Fruit fly (Drosophila melanogaster) whole organism, pupa: ENCODE results near the gene Rpp30.

Experiments
- CG10348 ChIP-seq: fragments of 200-800 bp; sonication (Bioruptor generic); IDR thresholded peaks from 2 replicates; pipeline ENCODE4 v1.3.6; 2022; ENCODE audit warnings: missing biosample characterization, missing genetic modification characterization
- CG12605 ChIP-seq: fragments of 200-800 bp; sonication (Bioruptor generic); IDR thresholded peaks from 2 replicates; pipeline ENCODE4 v1.3.6; 2022; ENCODE audit warnings: missing biosample characterization, missing genetic modification characterization
- CG13204 ChIP-seq: fragments of 200-800 bp; sonication (Bioruptor generic); optimal IDR thresholded peaks from 2 replicates; lab custom pipeline; 2018; ENCODE audit warnings: missing biosample characterization, mild to moderate bottlenecking, missing genetic modification characterization, moderate library complexity
- CG14655 ChIP-seq: fragments of 200-800 bp; sonication (Bioruptor generic); optimal IDR thresholded peaks from 3 replicates; lab custom pipeline; 2017; ENCODE audit warnings: mild to moderate bottlenecking, missing biosample characterization, missing genetic modification reagents, missing genetic modification characterization
- CG15710 ChIP-seq: fragments of 200-800 bp; sonication (Bioruptor generic); optimal IDR thresholded peaks from 2 replicates; lab custom pipeline; 2018; ENCODE audit warnings: missing biosample characterization, mild to moderate bottlenecking, missing genetic modification characterization, moderate library complexity
- CG17806 ChIP-seq: fragments of 200-800 bp; sonication (Bioruptor generic); optimal IDR thresholded peaks from 2 replicates; lab custom pipeline; 2018; ENCODE audit warnings: missing biosample characterization, mild to moderate bottlenecking, missing genetic modification characterization, moderate library complexity
- CG32121 ChIP-seq: fragments of 200-800 bp; sonication (Bioruptor generic); IDR thresholded peaks from 2 replicates; pipeline ENCODE4 v1.3.6; 2022; ENCODE audit warnings: missing biosample characterization, missing genetic modification characterization
- CG34367 ChIP-seq: fragments of 200-800 bp; sonication (Bioruptor generic); optimal IDR thresholded peaks from 2 replicates; lab custom pipeline; 2018; ENCODE audit warnings: missing biosample characterization, mild to moderate bottlenecking, missing genetic modification characterization
- CG4496 ChIP-seq: fragments of 200-800 bp; sonication (Bioruptor generic); IDR thresholded peaks from 3 replicates; pipeline ENCODE4 v1.3.6; 2022; ENCODE audit warnings: missing biosample characterization, missing genetic modification characterization
- CG8159 ChIP-seq: fragments of 200-800 bp; sonication (Bioruptor generic); optimal IDR thresholded peaks from 3 replicates; lab custom pipeline; 2018; ENCODE audit warnings: missing biosample characterization, mild to moderate bottlenecking, missing genetic modification characterization, moderate library complexity
- CG9948 ChIP-seq: fragments of 200-800 bp; sonication (Bioruptor generic); optimal IDR thresholded peaks from 2 replicates; lab custom pipeline; 2018; ENCODE audit warnings: missing biosample characterization, mild to moderate bottlenecking, missing genetic modification characterization, moderate library complexity
- D1 ChIP-seq: fragments of 200-800 bp; sonication (Bioruptor generic); optimal IDR thresholded peaks from 2 replicates; lab custom pipeline; 2018; ENCODE audit warnings: missing biosample characterization, mild to moderate bottlenecking, missing genetic modification characterization, moderate library complexity
- EcR ChIP-seq: fragments of 200-800 bp; sonication (Bioruptor generic); optimal IDR thresholded peaks from 3 replicates; lab custom pipeline; 2019; ENCODE audit warnings: missing biosample characterization, missing genetic modification characterization, mild to moderate bottlenecking, moderate library complexity, missing genetic modification reagents
- Ets98B ChIP-seq: fragments of 200-800 bp; sonication (Bioruptor generic); IDR thresholded peaks from 2 replicates; pipeline ENCODE4 v1.3.6; 2022; ENCODE audit warnings: missing biosample characterization, missing genetic modification characterization
- Pif1A ChIP-seq: fragments of 200-800 bp; sonication (Bioruptor generic); optimal IDR thresholded peaks from 3 replicates; lab custom pipeline; 2016; ENCODE audit warnings: missing biosample characterization, missing genetic modification characterization
- Pif1B ChIP-seq: fragments of 200-800 bp; sonication (Bioruptor generic); optimal IDR thresholded peaks from 3 replicates; lab custom pipeline; 2016; ENCODE audit warnings: missing biosample characterization, missing genetic modification characterization
- fd96Ca ChIP-seq: fragments of 200-800 bp; sonication (Bioruptor generic); IDR thresholded peaks from 3 replicates; pipeline ENCODE4 v1.3.6; 2022; ENCODE audit warnings: missing biosample characterization, missing genetic modification characterization
- rn ChIP-seq: fragments of 200-800 bp; sonication (Bioruptor generic); IDR thresholded peaks from 2 replicates; pipeline ENCODE4 v1.3.6; 2022; ENCODE audit warnings: missing biosample characterization, missing genetic modification characterization

Rpp30 gene

dm6 chr2L:207129-207813 is 44.9 kb downstream of the Rpp30 start, which contains the start of the genes Tbc1d15-17 and CG11617:
Tbc1d15-17 (plus strand) TSS chr2L:207179.
CG11617 (minus strand) TSS chr2L:207297.
- TF ChIP-seq fd96Ca (GFP tag; lab: Robert Waterston, UW) (no peak), CG4496 (GFP tag; lab: Robert Waterston, UW) (0 out of 3 replicates have a peak, but pooled peaks have one; percentile 25)

dm6 chr2L:206556-206955 is 45.6 kb downstream of the Rpp30 start:
- TF ChIP-seq Pif1A: no peak
- no peak for TF ChIP-seq CG8159 (tag; lab: Kevin White, UChicago)
- TF ChIP-seq CG15710 (tag; lab: Kevin White, UChicago): no peak
- TF ChIP-seq CG9948 (tag; lab: Kevin White, UChicago): no peak
- TF ChIP-seq rn: no peak
- TF ChIP-seq CG34367 (tag; lab: Kevin White, UChicago): no peak
- TF ChIP-seq Ets98B (GFP tag; lab: Robert Waterston, UW): no peak
- no peak for TF ChIP-seq CG14655
- no peak for TF ChIP-seq CG12605
- no peak for TF ChIP-seq Pif1B (GFP tag; lab: Kevin White, UChicago)
- TF ChIP-seq CG4496 (GFP tag; lab: Robert Waterston, UW): no peak
- TF ChIP-seq CG13204: no peak
- TF ChIP-seq fd96Ca (GFP tag; lab: Robert Waterston, UW): no peak
- no peak for TF ChIP-seq CG10348 (GFP tag; lab: Robert Waterston, UW)
- TF ChIP-seq, all 21 proteins: peak for 0

- TF ChIP-seq rn (no peak), CG32121 (GFP tag; lab: Robert Waterston, UW) (no peak), CG8159 (tag; lab: Kevin White, UChicago) (no peak), CG13204 (no peak), D1 (tag; lab: Kevin White, UChicago) (no peak), EcR (GFP tag; lab: Kevin White, UChicago) (no peak), Pif1B (GFP tag; lab: Kevin White, UChicago) (no peak), CG14655 (no peak), CG12605 (no peak), CG10348 (GFP tag; lab: Robert Waterston, UW) (no peak), CG9948 (tag; lab: Kevin White, UChicago) (no peak)
- TF ChIP-seq, all 21 proteins: peak for 0
These were observed 47.6 kb downstream of the Rpp30 start for dm6 chr2L:204557-204956.

dm6 chr2L:203529-204127 is 48.5 kb downstream of the Rpp30 start, which contains the start of gene mRpL10:
mRpL10 (plus strand) TSS chr2L:203779.
- peak; percentile 11 for TF ChIP-seq CG15710 (tag; lab: Kevin White, UChicago)
- peak; percentile 9 for TF ChIP-seq CG17806 (tag; lab: Kevin White, UChicago)
- no peak for TF ChIP-seq fd96Ca (GFP tag; lab: Robert Waterston, UW)
